Fruit fly (Drosophila melanogaster): ENCODE results near the gene Mnat9.

Gene Mnat9

DNA sequence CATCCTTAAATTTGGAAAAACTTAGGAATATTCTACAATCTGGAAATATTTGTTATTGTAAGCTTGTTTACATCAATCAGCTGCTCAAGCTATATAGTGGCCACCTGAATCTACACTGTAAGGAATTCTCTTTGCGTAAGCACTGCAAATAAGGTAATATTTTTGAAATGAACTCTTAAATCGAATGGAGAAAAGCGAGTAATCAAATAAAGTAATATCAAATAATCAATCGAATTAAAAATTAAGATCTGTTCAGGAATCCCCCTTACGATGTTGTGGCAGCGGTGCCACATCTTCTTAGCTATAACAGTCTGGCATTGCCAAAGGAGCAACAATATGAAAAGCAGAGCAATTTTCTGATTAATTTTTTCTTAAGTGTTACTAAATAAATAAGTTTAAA is at the start of gene Mnat9, which contains the start of gene CG1792 (continued):
- TF ChIP-seq CG15514 (GFP tag; optimal IDR thresholded peaks at IDR 0.05) (peak; percentile 95), pfk (GFP tag; optimal IDR thresholded peaks at IDR 0.05) (peak; percentile 62), sens-2 (GFP tag; IDR thresholded peaks at IDR 0.05) (peak; percentile 99), CG11695 (GFP tag; IDR thresholded peaks at IDR 0.05) (peak; percentile 98), da (GFP tag; optimal IDR thresholded peaks at IDR 0.05) (peak; percentile 98), CG9215 (GFP tag; IDR thresholded peaks at IDR 0.05) (peak; percentile 96), CG10366 (GFP tag; IDR thresholded peaks at IDR 0.05) (peak; percentile 100), CG7372 (GFP tag; IDR thresholded peaks at IDR 0.05) (peak; percentile 98), CG3281 (GFP tag; optimal IDR thresholded peaks at IDR 0.05) (peak; percentile 97), NC2α (GFP tag; optimal IDR thresholded peaks at IDR 0.05) (peak; percentile 96), Hand (GFP tag; optimal IDR thresholded peaks at IDR 0.05) (peak; percentile 91), CG4404 (GFP tag; IDR thresholded peaks at IDR 0.05) (peak; percentile 96), nom (GFP tag; optimal IDR thresholded peaks at IDR 0.05) (peak; percentile 91), CG10147 (GFP tag; optimal IDR thresholded peaks at IDR 0.05) (peak; percentile 96), disco-r (GFP tag; optimal IDR thresholded peaks at IDR 0.05) (peak; percentile 98), CG31365 (tag; optimal IDR thresholded peaks at IDR 0.05) (peak; percentile 86), CG2199 (GFP tag; IDR thresholded peaks at IDR 0.05) (peak; percentile 99), fd64A (GFP tag; optimal IDR thresholded peaks at IDR 0.05) (peak; percentile 94), stwl (tag; optimal IDR thresholded peaks at IDR 0.05) (peak; percentile 90), CG15696 (tag; optimal IDR thresholded peaks at IDR 0.05) (peak; percentile 92), CG11093 (GFP tag; IDR thresholded peaks at IDR 0.05) (peak; percentile 98), knrl (GFP tag; IDR thresholded peaks at IDR 0.05; ENCODE audit: partially characterized antibody) (no peak), lbe (GFP tag; optimal IDR thresholded peaks at IDR 0.05) (peak; percentile 98), Aef1 (GFP tag; IDR thresholded peaks at IDR 0.05) (peak; percentile 99), CG1233 (GFP tag; optimal IDR thresholded peaks at IDR 0.05) (peak; percentile 99), chn (GFP tag; optimal IDR thresholded peaks at IDR 0.05) (peak; percentile 99), CG17829 (tag; optimal IDR thresholded peaks at IDR 0.05) (peak; percentile 99), Kr (GFP tag; optimal IDR thresholded peaks at IDR 0.05) (no peak), Lpt (GFP tag; optimal IDR thresholded peaks at IDR 0.05) (no peak), unpg (GFP tag; optimal IDR thresholded peaks at IDR 0.05) (peak; percentile 98), CG31441 (GFP tag; IDR thresholded peaks at IDR 0.05) (peak; percentile 98), CG8765 (GFP tag; IDR thresholded peaks at IDR 0.05) (peak; percentile 98), Dad (GFP tag; optimal IDR thresholded peaks at IDR 0.05) (peak; percentile 98), CG4617 (GFP tag; optimal IDR thresholded peaks at IDR 0.05; ENCODE audit: borderline replicate concordance) (peak; percentile 99), CG10462 (GFP tag; optimal IDR thresholded peaks at IDR 0.05) (peak; percentile 96), CG8388 (GFP tag; optimal IDR thresholded peaks at IDR 0.05) (peak; percentile 96), CG8290 (GFP tag; optimal IDR thresholded peaks at IDR 0.05) (peak; percentile 95), CG8290 (tag; optimal IDR thresholded peaks at IDR 0.05) (peak; percentile 83 to 100), tx (GFP tag; optimal IDR thresholded peaks at IDR 0.05) (peak; percentile 99), Antp (GFP tag; optimal IDR thresholded peaks at IDR 0.05) (peak; percentile 98), CG3065 (GFP tag; optimal IDR thresholded peaks at IDR 0.05) (peak; percentile 97), sob (GFP tag; IDR thresholded peaks at IDR 0.05) (peak; percentile 100), nau (GFP tag; optimal IDR thresholded peaks at IDR 0.05) (peak; percentile 97), run (tag; optimal IDR thresholded peaks at IDR 0.05) (peak; percentile 91), CG12236 (GFP tag; optimal IDR thresholded peaks at IDR 0.05) (peak; percentile 98), Neu2 (GFP tag; optimal IDR thresholded peaks at IDR 0.05; ENCODE audit: borderline replicate concordance) (peak; percentile 90), Lhr (GFP tag; optimal IDR thresholded peaks at IDR 0.05) (peak; percentile 94), CG11723 (GFP tag; optimal IDR thresholded peaks at IDR 0.05) (peak; percentile 93), CG15601 (tag; optimal IDR thresholded peaks at IDR 0.05) (peak; percentile 95), pzg (GFP tag; optimal IDR thresholded peaks at IDR 0.05) (peak; percentile 82), crc (GFP tag; optimal IDR thresholded peaks at IDR 0.05) (peak; percentile 97)

Measured in whole organism, embryonic.